Fruit fly (Drosophila melanogaster): Measurements from ENCODE around the gene Ip259.

The Ip259 gene

DNA sequence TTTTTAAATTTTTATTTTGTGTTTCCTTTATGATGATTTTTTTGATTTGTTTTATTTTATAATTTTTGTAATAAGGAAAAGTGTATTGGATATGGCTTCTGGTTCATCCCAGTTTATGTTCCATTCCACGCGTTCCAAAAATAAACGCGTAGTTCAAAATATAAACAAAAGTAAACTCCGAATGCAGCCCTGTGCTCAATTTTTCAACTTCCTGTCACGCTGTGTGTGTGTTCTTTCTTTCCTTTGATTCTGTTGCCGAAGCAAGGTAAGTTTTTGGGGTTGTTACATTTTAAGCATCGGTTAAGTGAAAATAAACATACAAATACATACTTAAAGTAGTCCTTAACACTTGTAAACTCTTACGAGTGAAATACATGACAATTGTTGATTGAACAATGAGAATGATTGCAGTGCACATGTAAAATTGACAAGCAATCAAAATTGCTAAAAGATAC lies at the start of gene Ip259, which contains the start of gene RpS27A (continued):
- TF ChIP-seq CG10654 (GFP tag; optimal IDR thresholded peaks at IDR 0.05): peak; percentile 69
- TF ChIP-seq CG7963 (GFP tag; IDR thresholded peaks at IDR 0.05; ENCODE audit: partially characterized antibody): no peak
- TF ChIP-seq ewg (GFP tag; optimal IDR thresholded peaks at IDR 0.05): peak; percentile 64
- peak; percentile 63 for TF ChIP-seq en (GFP tag; optimal IDR thresholded peaks at IDR 0.05)
- TF ChIP-seq HLH3B (GFP tag; IDR thresholded peaks at IDR 0.05): peak; percentile 73; the same call in 1 of the 2 replicates
- TF ChIP-seq lmd (GFP tag; IDR thresholded peaks at IDR 0.05): peak; percentile 57
- TF ChIP-seq CG8944 (GFP tag; optimal IDR thresholded peaks at IDR 0.05): no peak
- peak; percentile 73 for TF ChIP-seq pzg (GFP tag; optimal IDR thresholded peaks at IDR 0.05)
- TF ChIP-seq CG13775 (GFP tag; optimal IDR thresholded peaks at IDR 0.05): peak; percentile 87
- TF ChIP-seq Usf (GFP tag; optimal IDR thresholded peaks at IDR 0.05): peak; percentile 78
- peak; percentile 56 for TF ChIP-seq CG2120 (GFP tag; optimal IDR thresholded peaks at IDR 0.05)
- no peak for TF ChIP-seq HLH4C (GFP tag; IDR thresholded peaks at IDR 0.05; ENCODE audit: partially characterized antibody)
- no peak for TF ChIP-seq sc (optimal IDR thresholded peaks at IDR 0.05)
- TF ChIP-seq sc (GFP tag; optimal IDR thresholded peaks at IDR 0.05): peak; percentile 59
- TF ChIP-seq Drgx (GFP tag; IDR thresholded peaks at IDR 0.05): 0 out of 2 replicates have a peak, but pooled peaks have one; percentile 5
- TF ChIP-seq sisA (GFP tag; IDR thresholded peaks at IDR 0.05): no peak; the same call in 1 of the 2 replicates
- peak; percentile 61; the same call in 1 of the 2 replicates for TF ChIP-seq E2f1 (GFP tag; IDR thresholded peaks at IDR 0.05)
- no peak for TF ChIP-seq cg (GFP tag; optimal IDR thresholded peaks at IDR 0.05)
- peak; percentile 86 for TF ChIP-seq HLHmδ (GFP tag; optimal IDR thresholded peaks at IDR 0.05)
- TF ChIP-seq hb (GFP tag; IDR thresholded peaks at IDR 0.05; ENCODE audit: partially characterized antibody): no peak
- TF ChIP-seq CG10274 (GFP tag; optimal IDR thresholded peaks at IDR 0.05): peak; percentile 27
- peak; percentile 66 for TF ChIP-seq Sox100B (GFP tag; optimal IDR thresholded peaks at IDR 0.05)
- peak; percentile 21 for TF ChIP-seq salm (tag; optimal IDR thresholded peaks at IDR 0.05)
- no peak for TF ChIP-seq gcm (GFP tag; optimal IDR thresholded peaks at IDR 0.05)
- TF ChIP-seq Max (GFP tag; optimal IDR thresholded peaks at IDR 0.05): peak; percentile 86
- peak; percentile 47 for TF ChIP-seq CG16863 (GFP tag; optimal IDR thresholded peaks at IDR 0.05)
- TF ChIP-seq CG1233 (GFP tag; optimal IDR thresholded peaks at IDR 0.05): peak; percentile 89
- peak; percentile 83; the same call in 2 of the 3 replicates for TF ChIP-seq gce (GFP tag; IDR thresholded peaks at IDR 0.05)
- TF ChIP-seq ERR (GFP tag; optimal IDR thresholded peaks at IDR 0.05): no peak
- TF ChIP-seq schlank (tag; optimal IDR thresholded peaks at IDR 0.05): peak; percentile 54
- peak; percentile 74 for TF ChIP-seq emc (GFP tag; optimal IDR thresholded peaks at IDR 0.05)
- peak; percentile 65 for TF ChIP-seq odd (GFP tag; optimal IDR thresholded peaks at IDR 0.05)
- peak; percentile 62 for TF ChIP-seq Fer2 (tag; optimal IDR thresholded peaks at IDR 0.05)
- TF ChIP-seq ara (GFP tag; IDR thresholded peaks at IDR 0.05): no peak
- TF ChIP-seq ssp (GFP tag; IDR thresholded peaks at IDR 0.05): peak; percentile 96
- TF ChIP-seq B-H1 (GFP tag; IDR thresholded peaks at IDR 0.05): peak; percentile 47; the same call in 2 of the 3 replicates
- no peak for TF ChIP-seq Dp (GFP tag; optimal IDR thresholded peaks at IDR 0.05)
- TF ChIP-seq knrl (GFP tag; IDR thresholded peaks at IDR 0.05; ENCODE audit: partially characterized antibody): no peak; the same call in 2 of the 3 replicates
- peak; percentile 75 for TF ChIP-seq stc (GFP tag; IDR thresholded peaks at IDR 0.05)
- TF ChIP-seq stwl (tag; optimal IDR thresholded peaks at IDR 0.05): peak; percentile 30
- peak; percentile 83 for TF ChIP-seq CG32532 (GFP tag; IDR thresholded peaks at IDR 0.05)
- no peak for TF ChIP-seq Hmr (GFP tag; optimal IDR thresholded peaks at IDR 0.05)
- TF ChIP-seq az2 (GFP tag; optimal IDR thresholded peaks at IDR 0.05): peak; percentile 55
- TF ChIP-seq abd-A (tag; optimal IDR thresholded peaks at IDR 0.05): no peak
- TF ChIP-seq CG11695 (GFP tag; IDR thresholded peaks at IDR 0.05): peak; percentile 57; the same call in 2 of the 3 replicates
- TF ChIP-seq CG12942 (GFP tag; optimal IDR thresholded peaks at IDR 0.05): peak; percentile 58
- peak; percentile 88 for TF ChIP-seq CG33213 (GFP tag; optimal IDR thresholded peaks at IDR 0.05)
- TF ChIP-seq CG11247 (GFP tag; IDR thresholded peaks at IDR 0.05): peak; percentile 68
- TF ChIP-seq fd3F (GFP tag; optimal IDR thresholded peaks at IDR 0.05): peak; percentile 58
- peak; percentile 99 for TF ChIP-seq Ets97D (GFP tag; optimal IDR thresholded peaks at IDR 0.05)
- no peak for TF ChIP-seq Doc2 (GFP tag; IDR thresholded peaks at IDR 0.05)
